Fruit fly (Drosophila melanogaster): ENCODE measurements around the gene Rat1.

Rat1 gene

DNA sequence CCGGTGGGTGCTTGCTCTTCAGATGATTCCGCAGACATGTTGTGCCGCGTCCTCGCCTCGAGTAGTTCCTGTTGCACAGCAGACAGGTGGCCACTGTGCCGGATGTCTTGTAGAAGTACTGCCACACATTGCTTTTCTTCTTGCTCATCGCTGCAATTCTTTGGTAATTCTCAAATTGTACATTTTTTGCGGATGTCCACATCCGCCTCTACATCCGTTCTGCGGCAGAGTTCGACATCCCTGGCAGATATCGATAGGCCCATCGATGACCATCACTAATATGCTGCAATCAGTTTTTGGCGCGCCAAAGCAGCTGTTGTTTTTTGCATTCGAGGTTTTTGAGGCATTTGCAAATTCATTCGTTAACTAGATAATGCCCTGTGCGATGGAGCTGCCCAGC, 48.8 kb downstream of the Rat1 start, which contains the start of the genes CG13775 and CG3430 (continued):
- no peak for TF ChIP-seq CG18011 (GFP tag; optimal IDR thresholded peaks at IDR 0.05)
- TF ChIP-seq sc (optimal IDR thresholded peaks at IDR 0.05) = no peak
- TF ChIP-seq sc (GFP tag; optimal IDR thresholded peaks at IDR 0.05) = no peak
- peak; percentile 45; the same call in 2 of the 3 replicates for TF ChIP-seq zfh1 (GFP tag; IDR thresholded peaks at IDR 0.05)
- no peak for TF ChIP-seq Taf1 (GFP tag; IDR thresholded peaks at IDR 0.05)
- no peak for TF ChIP-seq Lhr (GFP tag; optimal IDR thresholded peaks at IDR 0.05)
- peak; percentile 66 for TF ChIP-seq chm (GFP tag; IDR thresholded peaks at IDR 0.05)
- TF ChIP-seq gem (tag; optimal IDR thresholded peaks at IDR 0.05) = no peak
- TF ChIP-seq zf30C (GFP tag; optimal IDR thresholded peaks at IDR 0.05) = no peak
- TF ChIP-seq CG5953 (GFP tag; IDR thresholded peaks at IDR 0.05) = no peak
- no peak for TF ChIP-seq eyg (GFP tag; optimal IDR thresholded peaks at IDR 0.05)
- no peak for TF ChIP-seq D19A (tag; optimal IDR thresholded peaks at IDR 0.05)
- TF ChIP-seq Kr (GFP tag; optimal IDR thresholded peaks at IDR 0.05) = no peak
- TF ChIP-seq Poxn (GFP tag; IDR thresholded peaks at IDR 0.05) = no peak
- TF ChIP-seq jumu (GFP tag; optimal IDR thresholded peaks at IDR 0.05) = peak; percentile 8
- no peak for TF ChIP-seq ash1 (GFP tag; optimal IDR thresholded peaks at IDR 0.05)
- TF ChIP-seq CG12236 (GFP tag; optimal IDR thresholded peaks at IDR 0.05) = no peak
- TF ChIP-seq chn (GFP tag; optimal IDR thresholded peaks at IDR 0.05) = no peak
- no peak for TF ChIP-seq ara (GFP tag; IDR thresholded peaks at IDR 0.05)
- no peak for TF ChIP-seq nau (GFP tag; optimal IDR thresholded peaks at IDR 0.05)
- no peak for TF ChIP-seq CG4730 (GFP tag; IDR thresholded peaks at IDR 0.05)
- no peak for TF ChIP-seq Dip3 (GFP tag; optimal IDR thresholded peaks at IDR 0.05)
- no peak for TF ChIP-seq so (GFP tag; IDR thresholded peaks at IDR 0.05)
- no peak for TF ChIP-seq Fer2 (tag; optimal IDR thresholded peaks at IDR 0.05)
- TF ChIP-seq CG14014 (GFP tag; IDR thresholded peaks at IDR 0.05) = peak; percentile 33; the same call in 1 of the 2 replicates
- TF ChIP-seq aop (GFP tag; IDR thresholded peaks at IDR 0.05) = peak; percentile 94
- TF ChIP-seq CG1602 (GFP tag; optimal IDR thresholded peaks at IDR 0.05) = no peak
- no peak for TF ChIP-seq ap (GFP tag; IDR thresholded peaks at IDR 0.05)
- no peak for TF ChIP-seq CG8478 (optimal IDR thresholded peaks at IDR 0.05)
- TF ChIP-seq caup (GFP tag; optimal IDR thresholded peaks at IDR 0.05; ENCODE audit: severe bottlenecking) = peak; percentile 20
- no peak for TF ChIP-seq disco-r (GFP tag; optimal IDR thresholded peaks at IDR 0.05)
- peak; percentile 57 for TF ChIP-seq pho (GFP tag; optimal IDR thresholded peaks at IDR 0.05)
- TF ChIP-seq CG2678 (tag; optimal IDR thresholded peaks at IDR 0.05) = no peak
- TF ChIP-seq Asciz (GFP tag; optimal IDR thresholded peaks at IDR 0.05) = no peak
- TF ChIP-seq salm (tag; optimal IDR thresholded peaks at IDR 0.05) = no peak
- TF ChIP-seq nmo (GFP tag; optimal IDR thresholded peaks at IDR 0.05) = peak; percentile 43
- TF ChIP-seq CG2199 (GFP tag; IDR thresholded peaks at IDR 0.05) = no peak
- peak; percentile 71 for TF ChIP-seq CG34224 (GFP tag; IDR thresholded peaks at IDR 0.05; ENCODE audit: partially characterized antibody)
- TF ChIP-seq ranshi (GFP tag; IDR thresholded peaks at IDR 0.05) = no peak
- no peak for TF ChIP-seq psq (GFP tag; optimal IDR thresholded peaks at IDR 0.05)
- TF ChIP-seq vvl (GFP tag; IDR thresholded peaks at IDR 0.05) = peak; percentile 28; the same call in 1 of the 2 replicates
- TF ChIP-seq otp (GFP tag; IDR thresholded peaks at IDR 0.05) = no peak
- TF ChIP-seq H2.0 (GFP tag; IDR thresholded peaks at IDR 0.05) = no peak
- peak; percentile 56 for TF ChIP-seq CHES-1-like (GFP tag; optimal IDR thresholded peaks at IDR 0.05)
- no peak for TF ChIP-seq CG10431 (GFP tag; optimal IDR thresholded peaks at IDR 0.05)
- TF ChIP-seq luna (GFP tag; optimal IDR thresholded peaks at IDR 0.05) = no peak
- TF ChIP-seq chinmo (GFP tag; IDR thresholded peaks at IDR 0.05; ENCODE audit: partially characterized antibody) = peak; percentile 74; the same call in 2 of the 4 replicates
- TF ChIP-seq sug (tag; optimal IDR thresholded peaks at IDR 0.05) = peak; percentile 22
- no peak for TF ChIP-seq CG12299 (tag; optimal IDR thresholded peaks at IDR 0.05)
- no peak for TF ChIP-seq CG8359 (GFP tag; optimal IDR thresholded peaks at IDR 0.05; ENCODE audit: borderline replicate concordance)
- TF ChIP-seq CG2712 (tag; optimal IDR thresholded peaks at IDR 0.05) = no peak
- no peak for TF ChIP-seq kah (GFP tag; optimal IDR thresholded peaks at IDR 0.05)
